Fruit fly (Drosophila melanogaster) Kc167 (cell line): ENCODE data around the gene CG42263.

Experiments
- Myc ChIP-seq: fragments of >200 bp; optimal IDR thresholded peaks from 2 replicates; lab custom pipeline; 2017; ENCODE audit warnings: missing external identifiers
- Sin3A ChIP-seq: fragments of >200 bp; optimal IDR thresholded peaks from 2 replicates; lab custom pipeline; 2018; ENCODE audit warnings: missing external identifiers
- h ChIP-seq: fragments of >200 bp; optimal IDR thresholded peaks from 3 replicates; lab custom pipeline; 2018; ENCODE audit warnings: missing external identifiers
- insv ChIP-seq: fragments of >200 bp; optimal IDR thresholded peaks from 3 replicates; lab custom pipeline; 2018; ENCODE audit warnings: missing external identifiers
- psq ChIP-seq: fragments of >200 bp; optimal IDR thresholded peaks from 2 replicates; lab custom pipeline; 2017; ENCODE audit warnings: missing external identifiers
- ttk ChIP-seq: sonication (Bioruptor generic); optimal IDR thresholded peaks from 2 replicates; lab custom pipeline; 2017; ENCODE audit warnings: missing external identifiers

dm6 chr3L:19951035-19951434 is 4.6 kb downstream of the CG42263 start, which contains the start of gene CG32219:
- TF ChIP-seq ttk (lab: Kevin White, UChicago) (no peak), psq (lab: Kevin White, UChicago) (no peak), Myc (lab: Kevin White, UChicago) (no peak), Sin3A (lab: Kevin White, UChicago) (no peak), insv (lab: Kevin White, UChicago) (no peak), h (lab: Kevin White, UChicago) (no peak)
